Fruit fly (Drosophila melanogaster) whole organism, adult: ENCODE measurements around the gene CG8578.

Experiments used
- CG11617 ChIP-seq: fragments of 200-800 bp; sonication (Bioruptor generic); optimal IDR thresholded peaks from 2 replicates; lab custom pipeline; 2017; ENCODE audit warnings: mild to moderate bottlenecking, missing biosample characterization, missing genetic modification reagents, missing genetic modification characterization
- CG12768 ChIP-seq: fragments of 200-800 bp; sonication (Bioruptor generic); optimal IDR thresholded peaks from 2 replicates; lab custom pipeline; 2017; ENCODE audit warnings: missing biosample characterization, missing genetic modification characterization, mild to moderate bottlenecking, moderate library complexity, missing genetic modification reagents
- CG14711 ChIP-seq: fragments of 200-800 bp; sonication (Bioruptor generic); optimal IDR thresholded peaks from 2 replicates; lab custom pipeline; 2018; ENCODE audit warnings: missing biosample characterization, mild to moderate bottlenecking, missing genetic modification characterization, moderate library complexity
- CG1620 ChIP-seq: fragments of 200-800 bp; sonication (Bioruptor generic); optimal IDR thresholded peaks from 2 replicates; lab custom pipeline; 2016; ENCODE audit warnings: missing biosample characterization, missing genetic modification characterization
- CG33017 ChIP-seq: fragments of 200-800 bp; sonication (Bioruptor generic); optimal IDR thresholded peaks from 2 replicates; lab custom pipeline; 2018; ENCODE audit warnings: missing biosample characterization, mild to moderate bottlenecking, missing genetic modification characterization, moderate library complexity
- CG5204 ChIP-seq: fragments of 200-800 bp; sonication (Bioruptor generic); optimal IDR thresholded peaks from 2 replicates; lab custom pipeline; 2016; ENCODE audit warnings: missing biosample characterization, missing genetic modification characterization
- CG7045 ChIP-seq: fragments of 200-800 bp; sonication (Bioruptor generic); optimal IDR thresholded peaks from 2 replicates; lab custom pipeline; 2017; ENCODE audit warnings: missing biosample characterization, mild to moderate bottlenecking, missing genetic modification characterization
- CG7101 ChIP-seq: fragments of 200-800 bp; sonication (Bioruptor generic); optimal IDR thresholded peaks from 2 replicates; lab custom pipeline; 2018; ENCODE audit warnings: missing biosample characterization, mild to moderate bottlenecking, missing genetic modification characterization, moderate library complexity
- Clk ChIP-seq: fragments of 200-800 bp; sonication (Bioruptor generic); optimal IDR thresholded peaks from 2 replicates; lab custom pipeline; 2017; ENCODE audit warnings: missing biosample characterization, missing genetic modification characterization
- Crg-1 ChIP-seq: fragments of 200-800 bp; sonication (Bioruptor generic); optimal IDR thresholded peaks from 2 replicates; lab custom pipeline; 2016; ENCODE audit warnings: missing biosample characterization, missing genetic modification characterization
- Hr96 ChIP-seq: fragments of 200-800 bp; sonication (Bioruptor generic); optimal IDR thresholded peaks from 2 replicates; lab custom pipeline; 2016; ENCODE audit warnings: missing biosample characterization, missing genetic modification characterization
- Mnt ChIP-seq: fragments of 200-800 bp; sonication (Bioruptor generic); optimal IDR thresholded peaks from 2 replicates; lab custom pipeline; 2016; ENCODE audit warnings: missing biosample characterization, mild to moderate bottlenecking, missing genetic modification characterization
- bab1 ChIP-seq: fragments of 200-800 bp; sonication (Bioruptor generic); optimal IDR thresholded peaks from 3 replicates; lab custom pipeline; 2019; ENCODE audit warnings: missing biosample characterization, mild to moderate bottlenecking, missing genetic modification characterization, moderate library complexity
- cic ChIP-seq: fragments of 200-800 bp; sonication (Bioruptor generic); optimal IDR thresholded peaks from 2 replicates; lab custom pipeline; 2017; ENCODE audit warnings: missing biosample characterization, mild to moderate bottlenecking, missing genetic modification characterization, moderate library complexity
- cnc ChIP-seq, 2 experiments: fragments of >200 bp; optimal IDR thresholded peaks; 2 replicates each; lab custom pipeline; 2017
- kay ChIP-seq: fragments of 200-800 bp; sonication (Bioruptor generic); peaks from one replicate; lab custom pipeline; 2016; ENCODE audit warnings: missing biosample characterization, missing genetic modification characterization, borderline replicate concordance
- ovo ChIP-seq: fragments of 200-800 bp; sonication (Bioruptor generic); optimal IDR thresholded peaks from 2 replicates; lab custom pipeline; 2016; ENCODE audit warnings: missing biosample characterization, missing genetic modification characterization
- pad ChIP-seq: fragments of 200-800 bp; sonication (Bioruptor generic); optimal IDR thresholded peaks from 3 replicates; lab custom pipeline; 2017; ENCODE audit warnings: missing biosample characterization, missing genetic modification characterization, mild to moderate bottlenecking, moderate library complexity, missing genetic modification reagents
- tj ChIP-seq: fragments of 200-800 bp; sonication (Bioruptor generic); optimal IDR thresholded peaks from 3 replicates; lab custom pipeline; 2017; ENCODE audit warnings: missing biosample characterization, mild to moderate bottlenecking, missing genetic modification characterization, moderate library complexity
- toe ChIP-seq: fragments of 200-800 bp; sonication (Bioruptor generic); optimal IDR thresholded peaks from 2 replicates; lab custom pipeline; 2016; ENCODE audit warnings: missing biosample characterization, missing genetic modification characterization

The CG8578 gene

dm6 chrX:15870777-15871757 lies 26.8 kb downstream of the CG8578 start:
- TF ChIP-seq CG33017 (tag; lab: Kevin White, UChicago) (peak; percentile 17), kay (peak; percentile 65), CG11617 (peak; percentile 8), Crg-1 (GFP tag; lab: Kevin White, UChicago) (peak; percentile 90), CG7101 (tag; lab: Kevin White, UChicago) (peak; percentile 80), CG7045 (GFP tag; lab: Kevin White, UChicago) (no peak), tj (GFP tag; lab: Kevin White, UChicago) (peak; percentile 22), CG1620 (GFP tag; lab: Kevin White, UChicago) (peak; percentile 62), toe (no peak), CG14711 (tag; lab: Kevin White, UChicago) (peak; percentile 65), CG12768 (GFP tag; lab: Kevin White, UChicago) (peak; percentile 42), cic (GFP tag; lab: Kevin White, UChicago) (peak; percentile 13), bab1 (GFP tag; lab: Kevin White, UChicago) (no peak), Mnt (GFP tag; lab: Kevin White, UChicago) (peak; percentile 37), cnc (optimal IDR thresholded peaks at IDR 0.05; lab: Kevin White, UChicago) (no peak), CG5204 (no peak), Hr96 (GFP tag; lab: Kevin White, UChicago) (no peak), Clk (no peak), ovo (GFP tag; lab: Kevin White, UChicago) (peak; percentile 88), pad (peak; percentile 57)

- TF ChIP-seq Hr96 (GFP tag; lab: Kevin White, UChicago) = no peak
- no peak for TF ChIP-seq Crg-1 (GFP tag; lab: Kevin White, UChicago)
- TF ChIP-seq CG14711 (tag; lab: Kevin White, UChicago) = no peak
- no peak for TF ChIP-seq cnc (optimal IDR thresholded peaks at IDR 0.05; lab: Kevin White, UChicago)
- no peak for TF ChIP-seq CG7101 (tag; lab: Kevin White, UChicago)
- no peak for TF ChIP-seq Mnt (GFP tag; lab: Kevin White, UChicago)
- TF ChIP-seq tj (GFP tag; lab: Kevin White, UChicago) = no peak
Observed at dm6 chrX:15874437-15874836, 30.2 kb downstream of the CG8578 start.

- TF ChIP-seq CG1620 (GFP tag; lab: Kevin White, UChicago) (no peak), CG33017 (tag; lab: Kevin White, UChicago) (no peak), Crg-1 (GFP tag; lab: Kevin White, UChicago) (no peak), Hr96 (GFP tag; lab: Kevin White, UChicago) (no peak)
Observed at dm6 chrX:15875569-15875968, 31.3 kb downstream of the CG8578 start.

dm6 chrX:15886411-15887246 lies 42.4 kb downstream of the CG8578 start:
- TF ChIP-seq CG12768 (GFP tag; lab: Kevin White, UChicago) = peak; percentile 37
- no peak for TF ChIP-seq toe
- TF ChIP-seq pad = peak; percentile 2
- TF ChIP-seq CG33017 (tag; lab: Kevin White, UChicago) = peak; percentile 63
- peak; percentile 42 for TF ChIP-seq CG1620 (GFP tag; lab: Kevin White, UChicago)
- TF ChIP-seq CG7045 (GFP tag; lab: Kevin White, UChicago) = no peak
- TF ChIP-seq CG7101 (tag; lab: Kevin White, UChicago) = peak; percentile 67
- no peak for TF ChIP-seq CG5204
- no peak for TF ChIP-seq Hr96 (GFP tag; lab: Kevin White, UChicago)
- TF ChIP-seq tj (GFP tag; lab: Kevin White, UChicago) = peak; percentile 74
- peak; percentile 53 for TF ChIP-seq Crg-1 (GFP tag; lab: Kevin White, UChicago)
- peak; percentile 88 for TF ChIP-seq CG11617
- peak; percentile 78 for TF ChIP-seq Mnt (GFP tag; lab: Kevin White, UChicago)
- peak; percentile 93 for TF ChIP-seq cic (GFP tag; lab: Kevin White, UChicago)
- peak; percentile 58 for TF ChIP-seq CG14711 (tag; lab: Kevin White, UChicago)
- TF ChIP-seq Clk = no peak
- TF ChIP-seq bab1 (GFP tag; lab: Kevin White, UChicago) = peak; percentile 43
- no peak for TF ChIP-seq ovo (GFP tag; lab: Kevin White, UChicago)
- TF ChIP-seq cnc (optimal IDR thresholded peaks at IDR 0.05; lab: Kevin White, UChicago) = no peak
- TF ChIP-seq kay = peak; percentile 99

- TF ChIP-seq cnc (optimal IDR thresholded peaks at IDR 0.05; lab: Kevin White, UChicago) (no peak), kay (peak; percentile 26)
Observed at dm6 chrX:15887247-15887616, 43.0 kb downstream of the CG8578 start, which contains the start of gene tay. tay (minus strand) TSS chrX:15887311.

- no peak for TF ChIP-seq Crg-1 (GFP tag; lab: Kevin White, UChicago)
- no peak for TF ChIP-seq Mnt (GFP tag; lab: Kevin White, UChicago)
- no peak for TF ChIP-seq cnc (optimal IDR thresholded peaks at IDR 0.05; lab: Kevin White, UChicago)
- TF ChIP-seq CG14711 (tag; lab: Kevin White, UChicago) = no peak
- no peak for TF ChIP-seq ovo (GFP tag; lab: Kevin White, UChicago)
- TF ChIP-seq CG12768 (GFP tag; lab: Kevin White, UChicago) = no peak
- TF ChIP-seq toe = no peak
- TF ChIP-seq cic (GFP tag; lab: Kevin White, UChicago) = no peak
- no peak for TF ChIP-seq pad
- TF ChIP-seq Hr96 (GFP tag; lab: Kevin White, UChicago) = no peak
- no peak for TF ChIP-seq CG7045 (GFP tag; lab: Kevin White, UChicago)
- no peak for TF ChIP-seq CG7101 (tag; lab: Kevin White, UChicago)
- no peak for TF ChIP-seq Clk
- no peak for TF ChIP-seq kay
- no peak for TF ChIP-seq CG11617
- no peak for TF ChIP-seq CG1620 (GFP tag; lab: Kevin White, UChicago)
- no peak for TF ChIP-seq CG33017 (tag; lab: Kevin White, UChicago)
- no peak for TF ChIP-seq CG5204
- TF ChIP-seq tj (GFP tag; lab: Kevin White, UChicago) = no peak
Observed at dm6 chrX:15888763-15889162, 44.5 kb downstream of the CG8578 start.
